Fruit fly (Drosophila melanogaster): Measurements from ENCODE around the gene Duba.
A peak's percentile ranks its signal among the peaks of the same experiment; 100 is the strongest.

DNA sequence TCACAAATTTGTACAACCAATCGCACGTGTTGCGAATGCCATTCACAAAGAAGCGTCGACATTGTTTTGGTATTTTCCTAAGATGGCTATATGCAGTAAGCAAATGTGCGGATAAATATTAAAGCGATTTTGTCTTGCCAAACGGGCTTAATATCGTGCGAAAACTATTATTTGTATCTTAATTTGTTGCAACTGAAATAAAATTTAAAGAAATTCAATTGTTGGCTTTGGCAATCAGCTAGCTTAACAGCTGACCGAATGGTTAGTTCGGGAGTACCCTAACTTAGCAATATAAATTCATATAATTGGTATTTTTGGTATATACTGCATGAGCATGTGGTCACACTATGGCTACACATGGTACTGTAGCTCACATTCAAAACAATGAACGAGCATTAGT lies 39.1 kb upstream of the Duba start, which contains the start of the genes RIOK1 and Polr3H:
- TF ChIP-seq CG16779 (tag; optimal IDR thresholded peaks at IDR 0.05) = no peak
- no peak for TF ChIP-seq Hr4 (GFP tag; optimal IDR thresholded peaks at IDR 0.05)
- no peak for TF ChIP-seq Ets21C (GFP tag; optimal IDR thresholded peaks at IDR 0.05)
- TF ChIP-seq achi (GFP tag; optimal IDR thresholded peaks at IDR 0.05) = peak; percentile 70
- TF ChIP-seq Hr39 (GFP tag; optimal IDR thresholded peaks at IDR 0.05) = peak; percentile 83
- TF ChIP-seq Eip78C (GFP tag) = no peak
- no peak for TF ChIP-seq Met (GFP tag; optimal IDR thresholded peaks at IDR 0.05)
- no peak for TF ChIP-seq CG6163 (GFP tag; IDR thresholded peaks at IDR 0.05)

Data from whole organism, prepupa.